Fruit fly (Drosophila melanogaster) whole organism, embryonic: Measurements from ENCODE around the gene pav.

Source experiments
- Asciz ChIP-seq: fragments of 200-800 bp; sonication (Bioruptor generic); optimal IDR thresholded peaks from 2 replicates; lab custom pipeline; 2017; ENCODE audit warnings: missing biosample characterization, mild to moderate bottlenecking, missing genetic modification characterization, missing genetic modification reagents
- CG10147 ChIP-seq: fragments of 200-800 bp; sonication (Bioruptor generic); optimal IDR thresholded peaks from 2 replicates; lab custom pipeline; 2019; ENCODE audit warnings: missing biosample characterization, mild to moderate bottlenecking, missing genetic modification characterization, moderate library complexity
- CG10274 ChIP-seq: fragments of 200-800 bp; sonication (Bioruptor generic); optimal IDR thresholded peaks from 3 replicates; lab custom pipeline; 2017; ENCODE audit warnings: missing biosample characterization, mild to moderate bottlenecking, missing genetic modification characterization
- CG10366 ChIP-seq: fragments of 200-800 bp; sonication (Bioruptor generic); IDR thresholded peaks from 2 replicates; pipeline ENCODE4 v1.3.6; 2022; ENCODE audit warnings: missing biosample characterization, missing genetic modification characterization
- CG11695 ChIP-seq: fragments of 200-800 bp; sonication (Bioruptor generic); IDR thresholded peaks from 3 replicates; pipeline ENCODE4 v1.3.6; 2022; ENCODE audit warnings: missing biosample characterization, missing genetic modification characterization
- CG12219 ChIP-seq: fragments of 200-800 bp; sonication (Bioruptor generic); optimal IDR thresholded peaks from 3 replicates; lab custom pipeline; 2018; ENCODE audit warnings: missing biosample characterization, mild to moderate bottlenecking, missing genetic modification characterization
- CG12391 ChIP-seq: fragments of 200-800 bp; sonication (Bioruptor generic); optimal IDR thresholded peaks from 3 replicates; lab custom pipeline; 2018; ENCODE audit warnings: missing biosample characterization, mild to moderate bottlenecking, missing genetic modification characterization, moderate library complexity
- CG13775 ChIP-seq: fragments of 200-800 bp; sonication (Bioruptor generic); optimal IDR thresholded peaks from 3 replicates; lab custom pipeline; 2017; ENCODE audit warnings: missing biosample characterization, mild to moderate bottlenecking, missing genetic modification characterization
- CG14014 ChIP-seq: fragments of 200-800 bp; sonication (Bioruptor generic); IDR thresholded peaks from 2 replicates; pipeline ENCODE4 v1.3.6; 2022; ENCODE audit warnings: missing biosample characterization, missing genetic modification characterization
- CG1602 ChIP-seq: fragments of 200-800 bp; sonication (Bioruptor generic); optimal IDR thresholded peaks from 3 replicates; lab custom pipeline; 2016; ENCODE audit warnings: missing biosample characterization, missing genetic modification characterization
- CG16813 ChIP-seq: fragments of 200-800 bp; sonication (Bioruptor generic); IDR thresholded peaks from 3 replicates; pipeline ENCODE4 v1.3.6; 2022; ENCODE audit warnings: missing biosample characterization, missing genetic modification characterization; ENCODE audit not compliant: partially characterized antibody
- CG17361 ChIP-seq: fragments of 200-800 bp; sonication (Bioruptor generic); IDR thresholded peaks from 3 replicates; pipeline ENCODE4 v1.3.6; 2022; ENCODE audit warnings: missing biosample characterization, missing genetic modification characterization
- CG18011 ChIP-seq: fragments of 200-800 bp; sonication (Bioruptor generic); optimal IDR thresholded peaks from 2 replicates; lab custom pipeline; 2017; ENCODE audit warnings: missing biosample characterization, missing genetic modification characterization, mild to moderate bottlenecking, moderate library complexity, missing genotype
- CG2875 ChIP-seq: fragments of 200-800 bp; sonication (Bioruptor generic); optimal IDR thresholded peaks from 2 replicates; lab custom pipeline; 2017; ENCODE audit warnings: missing biosample characterization, mild to moderate bottlenecking, missing genetic modification characterization, missing genetic modification reagents
- CG32532 ChIP-seq: fragments of 200-800 bp; sonication (Bioruptor generic); IDR thresholded peaks from 2 replicates; pipeline ENCODE4 v1.3.6; 2022; ENCODE audit warnings: missing biosample characterization, missing genetic modification characterization
- CG6791 ChIP-seq: fragments of 200-800 bp; sonication (Bioruptor generic); IDR thresholded peaks from 3 replicates; pipeline ENCODE4 v1.3.6; 2022; ENCODE audit warnings: missing biosample characterization, missing genetic modification characterization; ENCODE audit not compliant: partially characterized antibody
- CG7786 ChIP-seq: fragments of 200-800 bp; sonication (Bioruptor generic); optimal IDR thresholded peaks from 2 replicates; lab custom pipeline; 2016; ENCODE audit warnings: missing biosample characterization, missing genetic modification characterization
- CG9437 ChIP-seq: fragments of 200-800 bp; sonication (Bioruptor generic); optimal IDR thresholded peaks from 2 replicates; lab custom pipeline; 2018; ENCODE audit warnings: missing biosample characterization, mild to moderate bottlenecking, missing genetic modification characterization
- CrebB ChIP-seq: fragments of 200-800 bp; sonication (Bioruptor generic); optimal IDR thresholded peaks from 3 replicates; lab custom pipeline; 2018; ENCODE audit warnings: missing biosample characterization, mild to moderate bottlenecking, missing genetic modification characterization
- D19A ChIP-seq: fragments of 200-800 bp; optimal IDR thresholded peaks from 3 replicates; lab custom pipeline; 2019; ENCODE audit warnings: missing biosample characterization, mild to moderate bottlenecking, missing genetic modification characterization, moderate library complexity
- Dp ChIP-seq: fragments of 200-800 bp; sonication (Bioruptor generic); optimal IDR thresholded peaks from 2 replicates; lab custom pipeline; 2018; ENCODE audit warnings: missing biosample characterization, mild to moderate bottlenecking, missing genetic modification characterization, moderate library complexity
- Drgx ChIP-seq: fragments of 200-800 bp; sonication (Bioruptor generic); IDR thresholded peaks from 2 replicates; pipeline ENCODE4 v1.3.6; 2022; ENCODE audit warnings: missing biosample characterization, missing genetic modification characterization
- Ets65A ChIP-seq: fragments of 200-800 bp; sonication (Bioruptor generic); peaks from one replicate; lab custom pipeline; 2016; ENCODE audit warnings: missing biosample characterization, missing genetic modification characterization
- Gug ChIP-seq: fragments of 200-800 bp; sonication (Bioruptor generic); IDR thresholded peaks from 4 replicates; pipeline ENCODE4 v1.3.6; 2022; ENCODE audit warnings: missing biosample characterization, missing genetic modification characterization
- HmgZ ChIP-seq: fragments of 200-800 bp; sonication (Bioruptor generic); optimal IDR thresholded peaks from 2 replicates; lab custom pipeline; 2018; ENCODE audit warnings: missing biosample characterization, mild to moderate bottlenecking, missing genetic modification characterization
- Hr3 ChIP-seq: fragments of 200-800 bp; sonication (Bioruptor generic); optimal IDR thresholded peaks from 3 replicates; lab custom pipeline; 2016; ENCODE audit warnings: missing biosample characterization, missing genetic modification characterization
- MBD-R2 ChIP-seq: fragments of 200-800 bp; sonication (Bioruptor generic); IDR thresholded peaks from 2 replicates; pipeline ENCODE4 v1.3.6; 2022; ENCODE audit warnings: missing biosample characterization, missing genetic modification characterization
- Med ChIP-seq: fragments of 200-800 bp; sonication (Bioruptor generic); peaks from one replicate; lab custom pipeline; 2016; ENCODE audit warnings: missing biosample characterization, missing genetic modification characterization, mild to moderate bottlenecking, inconsistent platforms, moderate library complexity
- Meics ChIP-seq: fragments of 200-800 bp; sonication (Bioruptor generic); optimal IDR thresholded peaks from 2 replicates; lab custom pipeline; 2017; ENCODE audit warnings: missing biosample characterization, mild to moderate bottlenecking, missing genetic modification characterization
- Nf-YC ChIP-seq: fragments of 200-800 bp; optimal IDR thresholded peaks from 3 replicates; lab custom pipeline; 2019; ENCODE audit warnings: missing biosample characterization, mild to moderate bottlenecking, missing genetic modification characterization, moderate library complexity
- Sry-δ ChIP-seq: fragments of 200-800 bp; sonication (Bioruptor generic); optimal IDR thresholded peaks from 2 replicates; lab custom pipeline; 2016; ENCODE audit warnings: missing biosample characterization, missing genetic modification characterization
- Stat92E ChIP-seq, 3 experiments: fragments of >200 bp in 2 of 3; fragments of 200-800 bp in 1 of 3; sonication (Bioruptor generic) in 1 of 3; optimal IDR thresholded peaks; 2 replicates each; lab custom pipeline; 2017 to 2019; ENCODE audit warnings: missing biosample characterization in 3 of 3, missing genetic modification characterization in 3 of 3, mild to moderate bottlenecking in 1 of 3, moderate library complexity in 1 of 3
- ac ChIP-seq: fragments of 200-800 bp; sonication (Bioruptor generic); optimal IDR thresholded peaks from 3 replicates; lab custom pipeline; 2017; ENCODE audit warnings: missing biosample characterization, mild to moderate bottlenecking, missing genetic modification characterization
- caup ChIP-seq: fragments of 200-800 bp; sonication (Bioruptor generic); optimal IDR thresholded peaks from 3 replicates; lab custom pipeline; 2017; ENCODE audit warnings: missing biosample characterization, mild to moderate bottlenecking, missing genetic modification characterization, moderate library complexity; ENCODE audit not compliant: severe bottlenecking
- dimm ChIP-seq: fragments of 200-800 bp; sonication (Bioruptor generic); IDR thresholded peaks from 2 replicates; pipeline ENCODE4 v1.3.6; 2022; ENCODE audit warnings: missing biosample characterization, missing genetic modification characterization
- dysf ChIP-seq: fragments of 200-800 bp; sonication (Bioruptor generic); IDR thresholded peaks from 3 replicates; pipeline ENCODE4 v1.3.6; 2022; ENCODE audit warnings: missing biosample characterization, missing genetic modification characterization
- ham ChIP-seq: fragments of 200-800 bp; sonication (Bioruptor generic); IDR thresholded peaks from 2 replicates; pipeline ENCODE4 v1.3.6; 2022; ENCODE audit warnings: missing biosample characterization, missing genetic modification characterization
- hkb ChIP-seq, 2 experiments: fragments of 200-800 bp in 1 of 2; fragments of >200 bp in 1 of 2; sonication (Bioruptor generic) in 1 of 2; IDR thresholded peaks in 1 of 2; optimal IDR thresholded peaks in 1 of 2; 2 replicates each; pipeline versions ENCODE4 v1.3.6 to Lab custom; 2017 to 2022; ENCODE audit warnings: missing biosample characterization in 1 of 2, missing genetic modification characterization in 1 of 2
- kni ChIP-seq: fragments of 200-800 bp; sonication (Bioruptor generic); optimal IDR thresholded peaks from 3 replicates; lab custom pipeline; 2017; ENCODE audit warnings: mild to moderate bottlenecking, missing biosample characterization, missing genetic modification reagents, missing genetic modification characterization
- mam ChIP-seq: fragments of 200-800 bp; sonication (Bioruptor generic); optimal IDR thresholded peaks from 3 replicates; lab custom pipeline; 2016; ENCODE audit warnings: missing biosample characterization, missing genetic modification characterization
- mirr ChIP-seq: fragments of 200-800 bp; sonication (Bioruptor generic); optimal IDR thresholded peaks from 3 replicates; lab custom pipeline; 2018; ENCODE audit warnings: missing biosample characterization, mild to moderate bottlenecking, missing genetic modification characterization
- pan ChIP-seq, 4 experiments: fragments of >200 bp in 3 of 4; fragments of 200-800 bp in 1 of 4; sonication (Bioruptor generic) in 1 of 4; optimal IDR thresholded peaks in 3 of 4; IDR thresholded peaks in 1 of 4; 2 replicates each; pipeline versions ENCODE4 v1.3.6 to Lab custom; 2017 to 2022; ENCODE audit warnings: missing biosample characterization in 2 of 4, missing genetic modification characterization in 2 of 4, mixed read lengths in 1 of 4
- phol ChIP-seq: fragments of 200-800 bp; sonication (Bioruptor generic); optimal IDR thresholded peaks from 3 replicates; lab custom pipeline; 2018; ENCODE audit warnings: missing biosample characterization, mild to moderate bottlenecking, missing genetic modification characterization, moderate library complexity
- row ChIP-seq: fragments of 200-800 bp; sonication (Bioruptor generic); IDR thresholded peaks from 3 replicates; pipeline ENCODE4 v1.3.6; 2022; ENCODE audit warnings: missing biosample characterization, missing genetic modification characterization
- sens-2 ChIP-seq: fragments of 200-800 bp; sonication (Bioruptor generic); IDR thresholded peaks from 2 replicates; pipeline ENCODE4 v1.3.6; 2022; ENCODE audit warnings: missing biosample characterization, missing genetic modification characterization
- stc ChIP-seq: fragments of 200-800 bp; sonication (Bioruptor generic); IDR thresholded peaks from 2 replicates; pipeline ENCODE4 v1.3.6; 2022; ENCODE audit warnings: missing biosample characterization, missing genetic modification characterization
- wdn ChIP-seq: fragments of 200-800 bp; sonication (Bioruptor generic); IDR thresholded peaks from 2 replicates; pipeline ENCODE4 v1.3.6; 2022; ENCODE audit warnings: missing biosample characterization, missing genetic modification characterization

Gene pav

dm6 chr3L:4286784-4287183 lies 44.2 kb downstream of the pav start, which contains the start of gene TfIIEbeta (continued):
- no peak for TF ChIP-seq CG7786 (GFP tag; lab: Kevin White, UChicago)
- TF ChIP-seq Asciz (GFP tag; lab: Kevin White, UChicago): peak; percentile 28
- TF ChIP-seq row: peak; percentile 82
- TF ChIP-seq CG1602 (GFP tag; lab: Kevin White, UChicago): peak; percentile 9
- peak; percentile 14 for TF ChIP-seq Hr3 (GFP tag; lab: Kevin White, UChicago)
- TF ChIP-seq D19A (tag; lab: Kevin White, UChicago): peak; percentile 96
- peak; percentile 59 for TF ChIP-seq Med (GFP tag; lab: Kevin White, UChicago)
- peak; percentile 11 for TF ChIP-seq Nf-YC (tag; lab: Kevin White, UChicago)
- no peak for TF ChIP-seq CG10274 (GFP tag; lab: Kevin White, UChicago)
- TF ChIP-seq sens-2: no peak
- TF ChIP-seq CG32532 (GFP tag; lab: Robert Waterston, UW): peak; percentile 63
- TF ChIP-seq caup: peak; percentile 2
- TF ChIP-seq CG14014 (GFP tag; lab: Robert Waterston, UW): no peak
- peak; percentile 38 for TF ChIP-seq Dp (GFP tag; lab: Kevin White, UChicago)
- TF ChIP-seq CG17361 (GFP tag; lab: Robert Waterston, UW): peak; percentile 55; the same call in 2 of the 3 replicates
- TF ChIP-seq Meics (GFP tag; lab: Kevin White, UChicago): peak; percentile 53
- TF ChIP-seq pan (optimal IDR thresholded peaks at IDR 0.05; lab: Kevin White, UChicago): no peak
- peak in 1 of 2 experiments; percentile 36 for TF ChIP-seq pan (GFP tag; optimal IDR thresholded peaks at IDR 0.05 in 1 of 2, IDR thresholded peaks at IDR 0.05 in 1 of 2)
- no peak for TF ChIP-seq Sry-δ (GFP tag; lab: Kevin White, UChicago)
- TF ChIP-seq Stat92E (GFP tag; optimal IDR thresholded peaks at IDR 0.05; lab: Kevin White, UChicago): peak in 1 of 3 experiments; percentile 6
- TF ChIP-seq Gug: no peak
- peak; percentile 92 for TF ChIP-seq MBD-R2 (GFP tag; lab: Robert Waterston, UW)
- TF ChIP-seq CG2875: no peak
- peak; percentile 7; the same call in 1 of the 2 replicates for TF ChIP-seq stc

- TF ChIP-seq Meics (GFP tag; lab: Kevin White, UChicago) (peak; percentile 44), ham (GFP tag; lab: Robert Waterston, UW) (no peak), ac (GFP tag; lab: Kevin White, UChicago) (no peak), CG11695 (GFP tag; lab: Robert Waterston, UW) (0 out of 3 replicates have a peak, but pooled peaks have one; percentile 40), Drgx (0 out of 2 replicates have a peak, but pooled peaks have one; percentile 15), CrebB (peak; percentile 23), D19A (tag; lab: Kevin White, UChicago) (peak; percentile 97), CG16813 (GFP tag; lab: Robert Waterston, UW) (no peak), CG12219 (GFP tag; lab: Kevin White, UChicago) (peak; percentile 34), Med (GFP tag; lab: Kevin White, UChicago) (peak; percentile 82), CG10147 (GFP tag; lab: Kevin White, UChicago) (peak; percentile 3), hkb (optimal IDR thresholded peaks at IDR 0.05; lab: Kevin White, UChicago) (no peak), hkb (GFP tag; IDR thresholded peaks at IDR 0.05; lab: Robert Waterston, UW) (peak; percentile 61), phol (tag; lab: Kevin White, UChicago) (peak; percentile 10), Nf-YC (tag; lab: Kevin White, UChicago) (peak; percentile 0), CG6791 (GFP tag; lab: Robert Waterston, UW) (0 out of 3 replicates have a peak, but pooled peaks have one; percentile 22), mam (peak; percentile 15), CG10366 (GFP tag; lab: Robert Waterston, UW) (0 out of 2 replicates have a peak, but pooled peaks have one; percentile 10), dimm (GFP tag; lab: Robert Waterston, UW) (no peak), CG12391 (tag; lab: Kevin White, UChicago) (peak; percentile 27), wdn (0 out of 2 replicates have a peak, but pooled peaks have one; percentile 33), CG18011 (GFP tag; lab: Kevin White, UChicago) (peak; percentile 23), Ets65A (GFP tag; lab: Kevin White, UChicago) (peak; percentile 92), mirr (GFP tag; lab: Kevin White, UChicago) (no peak), row (peak; percentile 79), HmgZ (tag; lab: Kevin White, UChicago) (peak; percentile 55), CG9437 (GFP tag; lab: Kevin White, UChicago) (no peak), kni (peak; percentile 11), CG13775 (GFP tag; lab: Kevin White, UChicago) (no peak), dysf (GFP tag; lab: Robert Waterston, UW) (peak; percentile 50; the same call in 2 of the 3 replicates)
Measured at dm6 chr3L:4288591-4289056, 46.1 kb downstream of the pav start, which contains the start of gene Hexo1. Gene Hexo1, plus strand, starts transcription at chr3L:4288641.
